Fruit fly (Drosophila melanogaster) whole organism, embryonic: ENCODE data around the gene CG7841.

Experiments
- CG14441 ChIP-seq: fragments of 200-800 bp; sonication (Bioruptor generic); IDR thresholded peaks from 2 replicates; pipeline ENCODE4 v1.3.6; 2022; ENCODE audit warnings: missing biosample characterization, missing genetic modification characterization
- CG32772 ChIP-seq: fragments of 200-800 bp; sonication (Bioruptor generic); IDR thresholded peaks from 2 replicates; pipeline ENCODE4 v1.3.6; 2022; ENCODE audit warnings: missing biosample characterization, missing genetic modification characterization
- Doc3 ChIP-seq: fragments of 200-800 bp; sonication (Bioruptor generic); IDR thresholded peaks from 3 replicates; pipeline ENCODE4 v1.3.6; 2022; ENCODE audit warnings: missing biosample characterization, missing genetic modification characterization; ENCODE audit not compliant: partially characterized antibody
- Rfx ChIP-seq: fragments of 200-800 bp; sonication (Bioruptor generic); IDR thresholded peaks from 2 replicates; pipeline ENCODE4 v1.3.6; 2022; ENCODE audit warnings: missing biosample characterization, missing genetic modification characterization
- cad ChIP-seq: fragments of >200 bp; optimal IDR thresholded peaks from 2 replicates; lab custom pipeline; 2017; ENCODE audit warnings: missing biosample characterization, missing genetic modification characterization
- ci ChIP-seq: fragments of 200-800 bp; sonication (Bioruptor generic); IDR thresholded peaks from 3 replicates; pipeline ENCODE4 v1.3.6; 2022; ENCODE audit warnings: missing biosample characterization, missing genetic modification characterization
- her ChIP-seq: fragments of 200-800 bp; sonication (Bioruptor generic); optimal IDR thresholded peaks from 2 replicates; lab custom pipeline; 2016; ENCODE audit warnings: missing biosample characterization, missing genetic modification characterization
- twi ChIP-seq: fragments of 200-800 bp; optimal IDR thresholded peaks from 2 replicates; lab custom pipeline; 2019; ENCODE audit warnings: missing biosample characterization, mild to moderate bottlenecking, missing genetic modification characterization, moderate library complexity

- TF ChIP-seq cad, result peak; percentile 2
- TF ChIP-seq ci (GFP tag; lab: Robert Waterston, UW), result no peak
- no peak for TF ChIP-seq Rfx (GFP tag; lab: Robert Waterston, UW)
- no peak for TF ChIP-seq twi
- TF ChIP-seq CG32772, result no peak
- TF ChIP-seq Doc3 (GFP tag; lab: Robert Waterston, UW), result 0 out of 3 replicates have a peak, but pooled peaks have one; percentile 11
- TF ChIP-seq her (GFP tag; lab: Kevin White, UChicago), result no peak
- peak; percentile 9; the same call in 1 of the 2 replicates for TF ChIP-seq CG14441 (GFP tag; lab: Robert Waterston, UW)
Observed at dm6 chr3L:15507148-15507896, 730 bp downstream of the CG7841 start.
